Fruit fly (Drosophila melanogaster) whole organism, embryonic: ENCODE data around the gene cup.

Source experiments
- Awh ChIP-seq: fragments of 200-800 bp; sonication (Bioruptor generic); IDR thresholded peaks from 2 replicates; pipeline ENCODE4, ENCODE4 v1.3.6; 2022; ENCODE audit warnings: missing biosample characterization, missing genetic modification characterization
- Bgb ChIP-seq: fragments of 200-800 bp; sonication (Bioruptor generic); IDR thresholded peaks from 2 replicates; pipeline ENCODE4 v1.3.6; 2022; ENCODE audit warnings: missing biosample characterization, missing genetic modification characterization; ENCODE audit not compliant: partially characterized antibody
- CG11398 ChIP-seq: fragments of 200-800 bp; sonication (Bioruptor generic); optimal IDR thresholded peaks from 2 replicates; lab custom pipeline; 2016; ENCODE audit warnings: missing biosample characterization, missing genetic modification characterization
- CG12299 ChIP-seq: fragments of 200-800 bp; sonication (Bioruptor generic); optimal IDR thresholded peaks from 2 replicates; lab custom pipeline; 2018; ENCODE audit warnings: missing biosample characterization, mild to moderate bottlenecking, missing genetic modification characterization
- CG12391 ChIP-seq: fragments of 200-800 bp; sonication (Bioruptor generic); optimal IDR thresholded peaks from 3 replicates; lab custom pipeline; 2018; ENCODE audit warnings: missing biosample characterization, mild to moderate bottlenecking, missing genetic modification characterization, moderate library complexity
- CG12769 ChIP-seq: fragments of 200-800 bp; sonication (Bioruptor generic); optimal IDR thresholded peaks from 2 replicates; lab custom pipeline; 2019; ENCODE audit warnings: missing biosample characterization, mild to moderate bottlenecking, missing genetic modification characterization, moderate library complexity
- CG13287 ChIP-seq: fragments of 200-800 bp; sonication (Bioruptor generic); IDR thresholded peaks from 2 replicates; pipeline ENCODE4 v1.3.6; 2022; ENCODE audit warnings: missing biosample characterization, missing genetic modification characterization; ENCODE audit not compliant: partially characterized antibody
- CG13894 ChIP-seq: fragments of 200-800 bp; sonication (Bioruptor generic); optimal IDR thresholded peaks from 3 replicates; lab custom pipeline; 2018; ENCODE audit warnings: missing biosample characterization, mild to moderate bottlenecking, missing genetic modification characterization, moderate library complexity
- CG18262 ChIP-seq: fragments of 200-800 bp; optimal IDR thresholded peaks from 3 replicates; lab custom pipeline; 2019; ENCODE audit warnings: missing biosample characterization, mild to moderate bottlenecking, missing genetic modification characterization, moderate library complexity
- CG2120 ChIP-seq: fragments of 200-800 bp; sonication (Bioruptor generic); optimal IDR thresholded peaks from 3 replicates; lab custom pipeline; 2016; ENCODE audit warnings: missing biosample characterization, missing genetic modification characterization
- CG31388 ChIP-seq: fragments of 200-800 bp; sonication (Bioruptor generic); optimal IDR thresholded peaks from 2 replicates; lab custom pipeline; 2016; ENCODE audit warnings: missing biosample characterization, missing genetic modification characterization
- CG5180 ChIP-seq: fragments of 200-800 bp; sonication (Bioruptor generic); optimal IDR thresholded peaks from 3 replicates; lab custom pipeline; 2017; ENCODE audit warnings: missing biosample characterization, missing genetic modification characterization, mild to moderate bottlenecking, moderate library complexity, missing genetic modification reagents
- CG6175 ChIP-seq: fragments of 200-800 bp; sonication (Bioruptor generic); IDR thresholded peaks from 3 replicates; pipeline ENCODE4 v1.3.6; 2022; ENCODE audit warnings: missing biosample characterization, missing genetic modification characterization
- CG6689 ChIP-seq: fragments of 200-800 bp; sonication (Bioruptor generic); IDR thresholded peaks from 2 replicates; pipeline ENCODE4 v1.3.6; 2022; ENCODE audit warnings: missing biosample characterization, missing genetic modification characterization
- CG7987 ChIP-seq: fragments of 200-800 bp; sonication (Bioruptor generic); optimal IDR thresholded peaks from 2 replicates; lab custom pipeline; 2018; ENCODE audit warnings: missing biosample characterization, mild to moderate bottlenecking, missing genetic modification characterization, moderate library complexity
- CG8290 ChIP-seq, 3 experiments: fragments of 200-800 bp; sonication (Bioruptor generic); optimal IDR thresholded peaks; 2 replicates each; lab custom pipeline; 2016 to 2019; ENCODE audit warnings: missing biosample characterization in 3 of 3, missing genetic modification characterization in 3 of 3, mild to moderate bottlenecking in 2 of 3, moderate library complexity in 1 of 3
- CoRest ChIP-seq: fragments of 200-800 bp; sonication (Bioruptor generic); optimal IDR thresholded peaks from 3 replicates; lab custom pipeline; 2018; ENCODE audit warnings: missing biosample characterization, mild to moderate bottlenecking, missing genetic modification characterization, moderate library complexity
- Dfd ChIP-seq, 2 experiments: fragments of >200 bp; optimal IDR thresholded peaks; 2 replicates each; lab custom pipeline; 2017; ENCODE audit warnings: missing biosample characterization in 2 of 2, missing genetic modification characterization in 2 of 2
- Ets65A ChIP-seq: fragments of 200-800 bp; sonication (Bioruptor generic); peaks from one replicate; lab custom pipeline; 2016; ENCODE audit warnings: missing biosample characterization, missing genetic modification characterization
- Ets97D ChIP-seq: fragments of 200-800 bp; sonication (Bioruptor generic); optimal IDR thresholded peaks from 3 replicates; lab custom pipeline; 2016; ENCODE audit warnings: missing biosample characterization, missing genetic modification characterization
- Pdp1 ChIP-seq, 2 experiments: fragments of 200-800 bp; sonication (Bioruptor generic); optimal IDR thresholded peaks; 3 replicates each; lab custom pipeline; 2016; ENCODE audit warnings: missing biosample characterization in 2 of 2, missing genetic modification characterization in 2 of 2, mild to moderate bottlenecking in 1 of 2, moderate library complexity in 1 of 2
- Rfx ChIP-seq: fragments of 200-800 bp; sonication (Bioruptor generic); IDR thresholded peaks from 2 replicates; pipeline ENCODE4 v1.3.6; 2022; ENCODE audit warnings: missing biosample characterization, missing genetic modification characterization
- Sox100B ChIP-seq: fragments of 200-800 bp; sonication (Bioruptor generic); optimal IDR thresholded peaks from 3 replicates; lab custom pipeline; 2018; ENCODE audit warnings: missing biosample characterization, mild to moderate bottlenecking, missing genetic modification characterization
- Trl ChIP-seq, 3 experiments: fragments of >200 bp in 2 of 3; fragments of 200-800 bp in 1 of 3; sonication (Bioruptor generic) in 1 of 3; optimal IDR thresholded peaks; 2 replicates in 1 of 3; 3 replicates in 2 of 3; lab custom pipeline; 2016 to 2017; ENCODE audit warnings: missing biosample characterization in 1 of 3, missing genetic modification characterization in 1 of 3
- Usf ChIP-seq: fragments of 200-800 bp; sonication (Bioruptor generic); optimal IDR thresholded peaks from 2 replicates; lab custom pipeline; 2017; ENCODE audit warnings: missing genotype, missing biosample characterization, missing genetic modification characterization
- abd-A ChIP-seq: fragments of 200-800 bp; sonication (Bioruptor generic); optimal IDR thresholded peaks from 3 replicates; lab custom pipeline; 2019; ENCODE audit warnings: missing biosample characterization, mild to moderate bottlenecking, missing genetic modification characterization, moderate library complexity
- al ChIP-seq: fragments of 200-800 bp; sonication (Bioruptor generic); IDR thresholded peaks from 2 replicates; pipeline ENCODE4 v1.3.6; 2022; ENCODE audit warnings: missing biosample characterization, missing genetic modification characterization
- chinmo ChIP-seq: fragments of 200-800 bp; sonication (Bioruptor generic); IDR thresholded peaks from 4 replicates; pipeline ENCODE4 v1.3.6; 2022; ENCODE audit warnings: missing biosample characterization, missing genetic modification characterization; ENCODE audit not compliant: partially characterized antibody
- ci ChIP-seq: fragments of 200-800 bp; sonication (Bioruptor generic); IDR thresholded peaks from 3 replicates; pipeline ENCODE4 v1.3.6; 2022; ENCODE audit warnings: missing biosample characterization, missing genetic modification characterization
- dm ChIP-seq: fragments of 200-800 bp; sonication (Bioruptor generic); optimal IDR thresholded peaks from 3 replicates; lab custom pipeline; 2016; ENCODE audit warnings: missing biosample characterization, missing genetic modification characterization
- fd96Cb ChIP-seq: fragments of 200-800 bp; sonication (Bioruptor generic); optimal IDR thresholded peaks from 2 replicates; lab custom pipeline; 2018; ENCODE audit warnings: missing biosample characterization, mild to moderate bottlenecking, missing genetic modification characterization, moderate library complexity
- gem ChIP-seq: fragments of 200-800 bp; sonication (Bioruptor generic); optimal IDR thresholded peaks from 2 replicates; lab custom pipeline; 2019; ENCODE audit warnings: missing biosample characterization, mild to moderate bottlenecking, missing genetic modification characterization, moderate library complexity
- grn ChIP-seq: fragments of 200-800 bp; sonication (Bioruptor generic); optimal IDR thresholded peaks from 3 replicates; lab custom pipeline; 2017; ENCODE audit warnings: missing biosample characterization, missing genetic modification characterization
- hbn ChIP-seq: fragments of 200-800 bp; sonication (Bioruptor generic); IDR thresholded peaks from 2 replicates; pipeline ENCODE4 v1.3.6; 2022; ENCODE audit warnings: missing biosample characterization, missing genetic modification characterization; ENCODE audit not compliant: partially characterized antibody
- hth ChIP-seq: fragments of >200 bp; optimal IDR thresholded peaks from 2 replicates; lab custom pipeline; 2017; ENCODE audit warnings: inconsistent platforms
- klu ChIP-seq: fragments of 200-800 bp; sonication (Bioruptor generic); IDR thresholded peaks from 2 replicates; pipeline ENCODE4 v1.3.6; 2022; ENCODE audit warnings: missing biosample characterization, missing genetic modification characterization
- nom ChIP-seq: fragments of 200-800 bp; sonication (Bioruptor generic); optimal IDR thresholded peaks from 2 replicates; lab custom pipeline; 2017; ENCODE audit warnings: missing biosample characterization, missing genetic modification characterization, mild to moderate bottlenecking, moderate library complexity, missing genetic modification reagents
- oc ChIP-seq: fragments of 200-800 bp; sonication (Bioruptor generic); optimal IDR thresholded peaks from 2 replicates; lab custom pipeline; 2018; ENCODE audit warnings: missing biosample characterization, mild to moderate bottlenecking, missing genetic modification characterization, moderate library complexity
- otp ChIP-seq: fragments of 200-800 bp; sonication (Bioruptor generic); IDR thresholded peaks from 3 replicates; pipeline ENCODE4, ENCODE4 v1.3.6; 2022; ENCODE audit warnings: missing biosample characterization, missing genetic modification characterization
- pum ChIP-seq: fragments of 200-800 bp; sonication (Bioruptor generic); optimal IDR thresholded peaks from 2 replicates; lab custom pipeline; 2016; ENCODE audit warnings: missing biosample characterization, missing genetic modification characterization
- rib ChIP-seq: fragments of 200-800 bp; sonication (Bioruptor generic); IDR thresholded peaks from 2 replicates; pipeline ENCODE4 v1.3.6; 2022; ENCODE audit warnings: missing biosample characterization, missing genetic modification characterization
- sd ChIP-seq: fragments of 200-800 bp; sonication (Bioruptor generic); optimal IDR thresholded peaks from 3 replicates; lab custom pipeline; 2018; ENCODE audit warnings: missing biosample characterization, mild to moderate bottlenecking, missing genetic modification characterization, moderate library complexity
- sens ChIP-seq: fragments of 200-800 bp; sonication (Bioruptor generic); peaks from one replicate; lab custom pipeline; 2016; ENCODE audit warnings: missing biosample characterization, missing genetic modification characterization
- unpg ChIP-seq: fragments of 200-800 bp; sonication (Bioruptor generic); optimal IDR thresholded peaks from 3 replicates; lab custom pipeline; 2018; ENCODE audit warnings: missing biosample characterization, mild to moderate bottlenecking, missing genetic modification characterization, moderate library complexity
- vvl ChIP-seq: fragments of 200-800 bp; sonication (Bioruptor generic); IDR thresholded peaks from 2 replicates; pipeline ENCODE4 v1.3.6; 2022; ENCODE audit warnings: missing biosample characterization, missing genetic modification characterization

Gene cup

DNA sequence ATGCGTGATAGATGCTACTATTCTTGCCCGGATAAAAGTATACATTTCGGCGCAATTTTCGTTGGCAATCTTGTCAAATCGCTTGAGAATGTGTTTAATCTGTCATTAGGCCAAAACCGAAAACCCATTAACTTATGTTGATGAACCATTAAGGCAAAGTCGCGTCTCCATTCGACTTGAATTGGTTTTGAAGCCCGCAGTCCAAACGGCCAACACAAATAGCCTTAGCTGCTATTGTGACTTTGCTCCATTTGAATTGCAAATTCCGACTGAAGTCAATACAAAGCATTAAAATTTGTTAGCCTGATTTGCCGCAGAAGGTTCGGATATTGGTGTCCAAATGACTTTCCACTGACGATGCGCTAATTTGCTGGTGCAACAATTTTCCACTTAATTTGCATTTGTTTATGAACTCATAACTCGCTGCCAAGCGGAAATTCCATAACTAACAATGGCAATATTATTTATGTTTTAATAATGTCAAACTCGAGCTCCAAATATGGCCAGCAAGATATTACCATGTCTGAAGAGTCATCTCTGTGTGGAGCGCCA lies 43.0 kb downstream of the cup start:
- TF ChIP-seq CG11398 (GFP tag; lab: Kevin White, UChicago) (no peak), Pdp1 (GFP tag; optimal IDR thresholded peaks at IDR 0.05; lab: Kevin White, UChicago) (peak in 1 of 2 experiments; percentile 9), rib (GFP tag; lab: Robert Waterston, UW) (no peak), Dfd (GFP tag; optimal IDR thresholded peaks at IDR 0.05; lab: Kevin White, UChicago) (no peak), chinmo (GFP tag; lab: Robert Waterston, UW) (peak; percentile 73; the same call in 1 of the 4 replicates), vvl (GFP tag; lab: Robert Waterston, UW) (peak; percentile 65; the same call in 1 of the 2 replicates), oc (peak; percentile 16), Awh (GFP tag; lab: Robert Waterston, UW) (peak; percentile 69; the same call in 1 of the 2 replicates), CG6689 (GFP tag; lab: Robert Waterston, UW) (no peak), CG13894 (tag; lab: Kevin White, UChicago) (peak; percentile 1), sd (tag; lab: Kevin White, UChicago) (peak; percentile 43), abd-A (tag; lab: Kevin White, UChicago) (peak; percentile 74), Ets65A (GFP tag; lab: Kevin White, UChicago) (no peak)
- TF ChIP-seq, all 482 proteins: peak for 8

DNA sequence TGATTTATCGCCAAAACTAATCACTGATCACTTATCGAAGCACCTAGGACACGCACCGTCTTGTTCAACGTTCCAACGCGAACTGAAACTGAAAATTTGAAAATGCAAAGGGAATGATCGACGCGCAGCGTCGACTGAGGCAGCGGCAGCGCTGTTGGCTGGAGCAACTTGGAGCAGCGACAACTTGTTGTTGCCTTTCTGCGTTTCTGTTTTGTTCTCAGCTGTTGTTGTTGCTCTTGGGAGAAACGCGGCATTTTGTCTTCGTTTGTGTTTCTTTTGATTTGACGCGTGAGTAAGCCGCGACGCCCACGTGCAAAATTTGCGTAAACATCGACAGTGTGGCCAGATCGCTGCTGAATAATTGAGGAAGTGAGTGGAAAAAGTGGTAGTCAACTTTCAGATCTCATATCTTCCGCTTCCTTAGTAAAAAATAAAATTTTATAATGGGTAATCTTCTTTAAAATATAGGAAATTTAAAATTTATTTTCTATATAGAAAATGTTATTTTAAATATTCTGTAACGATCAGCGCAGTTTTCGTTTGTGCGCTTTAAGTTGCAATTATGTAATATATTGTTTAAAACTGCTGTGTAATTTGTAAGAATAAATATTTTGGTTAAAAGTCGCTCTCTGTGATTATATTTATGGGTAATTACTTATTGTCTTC lies 45.7 kb downstream of the cup start, which contains the start of gene Tsp:
Gene Tsp (minus strand): TSS at position 90 of the 666 bp plus-strand sequence.
- TF ChIP-seq CG13287 (GFP tag; lab: Robert Waterston, UW) (peak; percentile 62; the same call in 1 of the 2 replicates), hbn (0 out of 2 replicates have a peak, but pooled peaks have one; percentile 35), Rfx (GFP tag; lab: Robert Waterston, UW) (0 out of 2 replicates have a peak, but pooled peaks have one; percentile 23), CG8290 (GFP tag; optimal IDR thresholded peaks at IDR 0.05; lab: Kevin White, UChicago) (peak; percentile 5), CG8290 (tag; optimal IDR thresholded peaks at IDR 0.05; lab: Kevin White, UChicago) (no peak), nom (GFP tag; lab: Kevin White, UChicago) (peak; percentile 46), Trl (optimal IDR thresholded peaks at IDR 0.05; lab: Kevin White, UChicago) (peak in 1 of 2 experiments; percentile 33), Trl (GFP tag; optimal IDR thresholded peaks at IDR 0.05; lab: Kevin White, UChicago) (no peak), dm (GFP tag; lab: Kevin White, UChicago) (peak; percentile 68), hth (lab: Kevin White, UChicago) (no peak), CoRest (tag; lab: Kevin White, UChicago) (no peak), grn (peak; percentile 55), CG12769 (tag; lab: Kevin White, UChicago) (peak; percentile 82), fd96Cb (no peak), ci (GFP tag; lab: Robert Waterston, UW) (peak; percentile 17; the same call in 1 of the 3 replicates), CG6175 (no peak), Bgb (GFP tag; lab: Robert Waterston, UW) (0 out of 2 replicates have a peak, but pooled peaks have one; percentile 18), CG12391 (tag; lab: Kevin White, UChicago) (peak; percentile 10), CG7987 (no peak), oc (peak; percentile 16), sens (peak; percentile 67), CG31388 (GFP tag; lab: Kevin White, UChicago) (no peak), CG13894 (tag; lab: Kevin White, UChicago) (peak; percentile 13), CG18262 (tag; lab: Kevin White, UChicago) (peak; percentile 3), gem (tag; lab: Kevin White, UChicago) (peak; percentile 26), CG2120 (no peak), unpg (GFP tag; lab: Kevin White, UChicago) (peak; percentile 0), CG12299 (tag; lab: Kevin White, UChicago) (no peak), Ets97D (GFP tag; lab: Kevin White, UChicago) (peak; percentile 25), Usf (no peak), pum (GFP tag; lab: Kevin White, UChicago) (no peak), Sox100B (GFP tag; lab: Kevin White, UChicago) (peak; percentile 5), klu (GFP tag; lab: Robert Waterston, UW) (no peak), al (GFP tag; lab: Robert Waterston, UW) (no peak), otp (GFP tag; lab: Robert Waterston, UW) (0 out of 3 replicates have a peak, but pooled peaks have one; percentile 4), vvl (GFP tag; lab: Robert Waterston, UW) (peak; percentile 54), CG5180 (GFP tag; lab: Kevin White, UChicago) (peak; percentile 59)
